Fruit fly (Drosophila melanogaster) whole organism, pupa: Measurements from ENCODE around the gene CG32603.

Source experiments
- CG10348 ChIP-seq: fragments of 200-800 bp; sonication (Bioruptor generic); IDR thresholded peaks from 2 replicates; pipeline ENCODE4 v1.3.6; 2022; ENCODE audit warnings: missing biosample characterization, missing genetic modification characterization
- CG12605 ChIP-seq: fragments of 200-800 bp; sonication (Bioruptor generic); IDR thresholded peaks from 2 replicates; pipeline ENCODE4 v1.3.6; 2022; ENCODE audit warnings: missing biosample characterization, missing genetic modification characterization
- CG13204 ChIP-seq: fragments of 200-800 bp; sonication (Bioruptor generic); optimal IDR thresholded peaks from 2 replicates; lab custom pipeline; 2018; ENCODE audit warnings: missing biosample characterization, mild to moderate bottlenecking, missing genetic modification characterization, moderate library complexity
- CG14655 ChIP-seq: fragments of 200-800 bp; sonication (Bioruptor generic); optimal IDR thresholded peaks from 3 replicates; lab custom pipeline; 2017; ENCODE audit warnings: mild to moderate bottlenecking, missing biosample characterization, missing genetic modification reagents, missing genetic modification characterization
- CG15710 ChIP-seq: fragments of 200-800 bp; sonication (Bioruptor generic); optimal IDR thresholded peaks from 2 replicates; lab custom pipeline; 2018; ENCODE audit warnings: missing biosample characterization, mild to moderate bottlenecking, missing genetic modification characterization, moderate library complexity
- CG17806 ChIP-seq: fragments of 200-800 bp; sonication (Bioruptor generic); optimal IDR thresholded peaks from 2 replicates; lab custom pipeline; 2018; ENCODE audit warnings: missing biosample characterization, mild to moderate bottlenecking, missing genetic modification characterization, moderate library complexity
- CG32121 ChIP-seq: fragments of 200-800 bp; sonication (Bioruptor generic); IDR thresholded peaks from 2 replicates; pipeline ENCODE4 v1.3.6; 2022; ENCODE audit warnings: missing biosample characterization, missing genetic modification characterization
- CG34367 ChIP-seq: fragments of 200-800 bp; sonication (Bioruptor generic); optimal IDR thresholded peaks from 2 replicates; lab custom pipeline; 2018; ENCODE audit warnings: missing biosample characterization, mild to moderate bottlenecking, missing genetic modification characterization
- CG4496 ChIP-seq: fragments of 200-800 bp; sonication (Bioruptor generic); IDR thresholded peaks from 3 replicates; pipeline ENCODE4 v1.3.6; 2022; ENCODE audit warnings: missing biosample characterization, missing genetic modification characterization
- CG8159 ChIP-seq: fragments of 200-800 bp; sonication (Bioruptor generic); optimal IDR thresholded peaks from 3 replicates; lab custom pipeline; 2018; ENCODE audit warnings: missing biosample characterization, mild to moderate bottlenecking, missing genetic modification characterization, moderate library complexity
- CG8301 ChIP-seq: fragments of 200-800 bp; sonication (Bioruptor generic); optimal IDR thresholded peaks from 2 replicates; lab custom pipeline; 2018; ENCODE audit warnings: missing biosample characterization, mild to moderate bottlenecking, missing genetic modification characterization
- CG9948 ChIP-seq: fragments of 200-800 bp; sonication (Bioruptor generic); optimal IDR thresholded peaks from 2 replicates; lab custom pipeline; 2018; ENCODE audit warnings: missing biosample characterization, mild to moderate bottlenecking, missing genetic modification characterization, moderate library complexity
- D1 ChIP-seq: fragments of 200-800 bp; sonication (Bioruptor generic); optimal IDR thresholded peaks from 2 replicates; lab custom pipeline; 2018; ENCODE audit warnings: missing biosample characterization, mild to moderate bottlenecking, missing genetic modification characterization, moderate library complexity
- EcR ChIP-seq: fragments of 200-800 bp; sonication (Bioruptor generic); optimal IDR thresholded peaks from 3 replicates; lab custom pipeline; 2019; ENCODE audit warnings: missing biosample characterization, missing genetic modification characterization, mild to moderate bottlenecking, moderate library complexity, missing genetic modification reagents
- Ets98B ChIP-seq: fragments of 200-800 bp; sonication (Bioruptor generic); IDR thresholded peaks from 2 replicates; pipeline ENCODE4 v1.3.6; 2022; ENCODE audit warnings: missing biosample characterization, missing genetic modification characterization
- Pif1A ChIP-seq: fragments of 200-800 bp; sonication (Bioruptor generic); optimal IDR thresholded peaks from 3 replicates; lab custom pipeline; 2016; ENCODE audit warnings: missing biosample characterization, missing genetic modification characterization
- Pif1B ChIP-seq: fragments of 200-800 bp; sonication (Bioruptor generic); optimal IDR thresholded peaks from 3 replicates; lab custom pipeline; 2016; ENCODE audit warnings: missing biosample characterization, missing genetic modification characterization
- Snoo ChIP-seq: fragments of 200-800 bp; sonication (Bioruptor generic); optimal IDR thresholded peaks from 3 replicates; lab custom pipeline; 2017; ENCODE audit warnings: missing biosample characterization, mild to moderate bottlenecking, missing genetic modification characterization, inconsistent platforms
- fd96Ca ChIP-seq: fragments of 200-800 bp; sonication (Bioruptor generic); IDR thresholded peaks from 3 replicates; pipeline ENCODE4 v1.3.6; 2022; ENCODE audit warnings: missing biosample characterization, missing genetic modification characterization
- gl ChIP-seq: fragments of 200-800 bp; sonication (Bioruptor generic); optimal IDR thresholded peaks from 2 replicates; lab custom pipeline; 2018; ENCODE audit warnings: missing biosample characterization, mild to moderate bottlenecking, missing genetic modification characterization
- rn ChIP-seq: fragments of 200-800 bp; sonication (Bioruptor generic); IDR thresholded peaks from 2 replicates; pipeline ENCODE4 v1.3.6; 2022; ENCODE audit warnings: missing biosample characterization, missing genetic modification characterization

Gene CG32603

DNA sequence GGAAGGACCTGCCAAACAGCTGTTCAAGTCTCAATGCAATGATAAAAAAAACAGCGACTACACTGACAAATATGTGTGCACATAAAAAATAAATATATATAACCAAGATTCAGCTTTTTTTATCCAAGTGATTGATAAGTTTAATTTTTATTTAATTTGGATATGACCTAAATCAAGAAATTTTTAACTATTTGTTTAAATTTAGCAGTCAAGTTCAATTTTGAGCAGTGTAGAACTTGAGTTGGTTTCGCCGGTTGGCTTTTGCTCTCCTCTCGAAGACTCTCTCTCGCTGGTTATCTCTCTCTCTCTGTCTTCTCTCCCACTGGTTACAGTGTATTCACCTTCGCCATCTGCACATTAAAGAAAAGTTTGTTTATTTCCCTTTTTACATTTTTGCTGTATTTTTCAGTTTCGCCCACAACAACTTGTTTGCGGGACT is 33.7 kb downstream of the CG32603 start:
- TF ChIP-seq Ets98B (GFP tag; lab: Robert Waterston, UW) (peak; percentile 94), CG34367 (tag; lab: Kevin White, UChicago) (peak; percentile 97), CG10348 (GFP tag; lab: Robert Waterston, UW) (peak; percentile 59; the same call in 1 of the 2 replicates), fd96Ca (GFP tag; lab: Robert Waterston, UW) (peak; percentile 86), EcR (GFP tag; lab: Kevin White, UChicago) (peak; percentile 93), CG15710 (tag; lab: Kevin White, UChicago) (peak; percentile 98), D1 (tag; lab: Kevin White, UChicago) (peak; percentile 95), CG8159 (peak; percentile 98), Pif1A (GFP tag; lab: Kevin White, UChicago) (peak; percentile 94), gl (tag; lab: Kevin White, UChicago) (peak; percentile 92), CG13204 (GFP tag; lab: Kevin White, UChicago) (peak; percentile 93), CG9948 (peak; percentile 97), Pif1B (GFP tag; lab: Kevin White, UChicago) (peak; percentile 91), CG12605 (peak; percentile 96), rn (GFP tag; lab: Robert Waterston, UW) (peak; percentile 92), CG17806 (tag; lab: Kevin White, UChicago) (peak; percentile 98), CG4496 (GFP tag; lab: Robert Waterston, UW) (peak; percentile 97), CG8301 (tag; lab: Kevin White, UChicago) (peak; percentile 93), CG32121 (peak; percentile 95), CG14655 (GFP tag; lab: Kevin White, UChicago) (peak; percentile 95), Snoo (tag; lab: Kevin White, UChicago) (peak; percentile 97)

DNA sequence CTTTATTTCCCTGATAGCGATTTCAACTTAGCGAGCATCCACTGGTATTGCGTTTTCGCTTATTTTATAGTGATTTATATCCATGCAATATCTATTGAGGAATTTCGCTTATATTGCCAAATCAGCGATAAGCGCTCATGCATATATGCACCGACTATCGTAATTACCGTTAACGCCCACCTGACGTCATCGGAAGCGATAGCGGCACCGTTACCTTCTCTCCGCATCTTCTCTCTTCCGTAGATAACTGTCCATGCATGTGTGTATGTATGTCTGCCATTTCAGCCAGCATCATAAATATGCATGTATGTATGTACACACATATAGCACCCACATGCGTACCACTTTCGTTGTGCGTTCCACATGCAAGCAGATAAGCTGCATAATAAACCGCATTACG is 36.8 kb downstream of the CG32603 start:
- peak; percentile 7 for TF ChIP-seq CG13204 (GFP tag; lab: Kevin White, UChicago)
- TF ChIP-seq Ets98B (GFP tag; lab: Robert Waterston, UW) = no peak
- TF ChIP-seq, all 21 proteins: peak for 1

DNA sequence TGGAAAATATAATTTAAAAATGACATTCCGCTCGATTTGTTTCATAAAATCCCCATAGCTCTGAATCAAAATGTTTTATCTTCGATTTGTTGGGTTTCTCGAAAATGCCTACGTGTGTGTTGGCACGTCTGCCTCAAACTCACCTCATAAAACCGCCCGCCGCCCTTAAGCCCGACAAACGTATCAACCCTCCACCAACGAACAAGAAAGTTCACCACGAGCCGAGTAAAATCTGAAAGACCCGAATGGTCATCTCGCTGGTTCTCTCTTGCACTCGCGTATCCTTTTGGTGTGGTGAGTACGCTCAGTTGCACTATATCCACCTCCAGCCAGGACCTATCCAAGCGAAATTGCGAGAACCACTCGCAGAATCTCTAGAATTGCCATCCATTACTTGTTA is 37.6 kb downstream of the CG32603 start:
- TF ChIP-seq CG9948 = no peak
- no peak for TF ChIP-seq gl (tag; lab: Kevin White, UChicago)
- no peak for TF ChIP-seq Snoo (tag; lab: Kevin White, UChicago)
- no peak for TF ChIP-seq CG12605
- TF ChIP-seq CG10348 (GFP tag; lab: Robert Waterston, UW) = no peak
- no peak for TF ChIP-seq CG34367 (tag; lab: Kevin White, UChicago)
- no peak for TF ChIP-seq fd96Ca (GFP tag; lab: Robert Waterston, UW)
- TF ChIP-seq Pif1A (GFP tag; lab: Kevin White, UChicago) = no peak
- no peak for TF ChIP-seq CG14655 (GFP tag; lab: Kevin White, UChicago)
- TF ChIP-seq, all 21 proteins: peak for 0

DNA sequence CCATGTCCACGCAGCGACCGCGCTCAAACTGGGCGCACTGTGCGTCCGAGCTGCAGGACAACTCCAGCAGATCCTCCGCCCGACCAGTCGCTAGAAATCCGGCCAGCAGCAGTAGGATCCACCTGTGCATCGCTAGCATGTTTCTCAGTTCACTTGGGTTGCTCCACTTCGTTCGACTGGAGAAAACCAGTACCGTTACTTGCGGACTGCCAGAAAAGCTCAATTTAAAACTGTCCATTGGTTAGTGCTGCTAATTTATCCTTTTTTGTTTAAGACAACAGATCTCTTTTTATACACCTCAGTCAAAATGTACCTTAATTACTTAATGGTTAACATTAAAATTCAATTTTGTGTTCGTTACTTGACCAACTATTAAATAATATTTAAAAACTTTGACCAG is 41.3 kb downstream of the CG32603 start, which contains the start of gene CG11674:
Gene CG11674, minus strand, starts transcription at position 215 of the 400 bp plus-strand sequence.
- TF ChIP-seq CG15710 (tag; lab: Kevin White, UChicago) (no peak), CG12605 (no peak), fd96Ca (GFP tag; lab: Robert Waterston, UW) (no peak), Pif1B (GFP tag; lab: Kevin White, UChicago) (no peak), CG9948 (no peak), CG14655 (GFP tag; lab: Kevin White, UChicago) (no peak)
- TF ChIP-seq, all 21 proteins: peak for 0

DNA sequence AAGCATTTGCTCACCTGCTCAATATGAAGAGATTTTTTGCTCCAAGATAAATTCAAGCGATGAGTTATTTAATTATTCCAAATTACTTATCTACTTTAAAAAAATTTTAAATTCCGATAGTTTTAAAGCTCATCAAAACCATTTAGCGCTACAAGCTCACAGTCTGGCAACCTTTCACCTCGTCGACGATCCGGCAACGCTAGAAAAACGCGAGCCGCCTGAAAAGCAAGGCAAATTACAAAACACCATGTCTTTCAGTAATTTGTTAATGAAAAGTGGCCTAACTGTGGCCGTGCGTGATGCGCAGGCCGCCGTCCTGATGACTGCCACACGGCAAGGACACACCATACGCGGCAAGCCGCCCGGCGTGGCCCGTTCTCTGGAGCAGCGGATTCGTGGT is 41.7 kb downstream of the CG32603 start, which contains the start of gene mRpL38:
Gene mRpL38, plus strand, starts transcription at position 197 of the 400 bp plus-strand sequence.
- TF ChIP-seq Ets98B (GFP tag; lab: Robert Waterston, UW) (no peak), CG9948 (no peak), CG15710 (tag; lab: Kevin White, UChicago) (no peak), CG8159 (no peak), CG17806 (tag; lab: Kevin White, UChicago) (no peak), CG14655 (GFP tag; lab: Kevin White, UChicago) (no peak), EcR (GFP tag; lab: Kevin White, UChicago) (no peak), Pif1B (GFP tag; lab: Kevin White, UChicago) (no peak), D1 (tag; lab: Kevin White, UChicago) (no peak)

DNA sequence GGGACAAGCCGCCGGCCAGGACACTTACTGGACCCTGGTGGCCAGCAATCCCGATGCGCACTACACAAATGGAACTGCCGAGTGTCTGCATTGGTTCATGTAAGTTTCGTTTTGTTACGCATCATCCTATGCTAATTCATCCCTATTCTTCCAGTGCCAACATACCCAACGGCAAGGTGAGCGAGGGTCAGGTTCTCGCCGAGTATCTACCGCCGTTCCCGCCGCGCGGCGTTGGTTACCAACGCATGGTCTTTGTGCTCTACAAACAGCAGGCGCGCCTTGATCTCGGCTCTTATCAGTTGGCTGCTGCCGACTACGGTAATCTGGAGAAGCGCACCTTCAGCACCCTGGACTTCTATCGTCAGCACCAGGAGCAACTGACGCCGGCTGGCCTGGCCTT is 42.7 kb downstream of the CG32603 start:
- no peak for TF ChIP-seq CG4496 (GFP tag; lab: Robert Waterston, UW)
- no peak for TF ChIP-seq CG8301 (tag; lab: Kevin White, UChicago)
- TF ChIP-seq Pif1B (GFP tag; lab: Kevin White, UChicago) = no peak
- no peak for TF ChIP-seq gl (tag; lab: Kevin White, UChicago)
- no peak for TF ChIP-seq rn (GFP tag; lab: Robert Waterston, UW)
- no peak for TF ChIP-seq CG12605
- TF ChIP-seq CG17806 (tag; lab: Kevin White, UChicago) = no peak
- TF ChIP-seq D1 (tag; lab: Kevin White, UChicago) = no peak
- no peak for TF ChIP-seq CG13204 (GFP tag; lab: Kevin White, UChicago)
- TF ChIP-seq Pif1A (GFP tag; lab: Kevin White, UChicago) = no peak
- no peak for TF ChIP-seq CG15710 (tag; lab: Kevin White, UChicago)
- TF ChIP-seq CG32121 = no peak
- TF ChIP-seq EcR (GFP tag; lab: Kevin White, UChicago) = no peak
- no peak for TF ChIP-seq CG14655 (GFP tag; lab: Kevin White, UChicago)
- no peak for TF ChIP-seq CG9948
- no peak for TF ChIP-seq Snoo (tag; lab: Kevin White, UChicago)
- TF ChIP-seq CG10348 (GFP tag; lab: Robert Waterston, UW) = no peak
- TF ChIP-seq fd96Ca (GFP tag; lab: Robert Waterston, UW) = no peak
